Worm (Caenorhabditis elegans) whole organism, young adult: Measurements from ENCODE around the gene T09F3.4.
A peak's percentile ranks its signal among the peaks of the same experiment; 100 is the strongest.

Experiments used
- B0035.1 ChIP-seq: sonication (generic microtip); optimal IDR thresholded peaks from 2 replicates; lab custom pipeline; 2016; ENCODE audit warnings: missing genetic modification characterization, mild to moderate bottlenecking, missing compliant biosample characterization, missing genotype, missing genetic modification reagents
- F37B4.10 ChIP-seq: fragments of 200-800 bp; sonication (Bioruptor generic); IDR thresholded peaks from 2 replicates; pipeline ENCODE4 v1.3.6; 2022; ENCODE audit warnings: missing genetic modification characterization, missing compliant biosample characterization
- F55B11.4 ChIP-seq: sonication (generic microtip); optimal IDR thresholded peaks from 2 replicates; lab custom pipeline; 2016; ENCODE audit warnings: missing compliant biosample characterization, missing genetic modification characterization, borderline replicate concordance; ENCODE audit not compliant: insufficient read depth
- T07F8.4 ChIP-seq: sonication (generic microtip); optimal IDR thresholded peaks from 2 replicates; lab custom pipeline; 2016; ENCODE audit warnings: mild to moderate bottlenecking, missing genetic modification characterization, moderate library complexity, missing compliant biosample characterization
- T26A5.8 ChIP-seq: sonication (generic microtip); optimal IDR thresholded peaks from 2 replicates; lab custom pipeline; 2016; ENCODE audit warnings: missing genetic modification characterization, missing compliant biosample characterization
- Y67H2A.10 ChIP-seq: fragments of 200-800 bp; sonication (Bioruptor generic); conservative IDR thresholded peaks from 2 replicates; pipeline ENCODE4 v1.3.6; 2022; ENCODE audit warnings: missing genetic modification reagents, missing genetic modification characterization, missing compliant biosample characterization
- aptf-2 ChIP-seq: fragments of 200-800 bp; sonication (Bioruptor generic); conservative IDR thresholded peaks from 2 replicates; pipeline ENCODE4 v1.3.6; 2022; ENCODE audit warnings: missing genetic modification reagents, missing genetic modification characterization, missing compliant biosample characterization
- attf-3 ChIP-seq: fragments of 200-800 bp; sonication (Bioruptor generic); conservative IDR thresholded peaks from 2 replicates; pipeline ENCODE4 v1.3.6; 2022; ENCODE audit warnings: missing genetic modification reagents, missing genetic modification characterization, missing compliant biosample characterization
- attf-5 ChIP-seq: fragments of 200-800 bp; sonication (Bioruptor generic); optimal IDR thresholded peaks from 2 replicates; lab custom pipeline; 2018; ENCODE audit warnings: mild to moderate bottlenecking, missing genetic modification characterization, missing compliant biosample characterization
- bed-2 ChIP-seq: fragments of 200-800 bp; sonication (Bioruptor generic); IDR thresholded peaks from 2 replicates; pipeline ENCODE4 v1.3.6; 2022; ENCODE audit warnings: missing genetic modification reagents, missing genetic modification characterization, missing compliant biosample characterization
- ceh-100 ChIP-seq: fragments of 200-800 bp; sonication (Bioruptor generic); IDR thresholded peaks from 2 replicates; pipeline ENCODE4 v1.3.6; 2022; ENCODE audit warnings: missing genetic modification reagents, missing genetic modification characterization, missing compliant biosample characterization
- ceh-27 ChIP-seq: fragments of 200-800 bp; sonication (Bioruptor generic); optimal IDR thresholded peaks from 2 replicates; lab custom pipeline; 2018; ENCODE audit warnings: mild to moderate bottlenecking, missing genetic modification characterization, moderate library complexity, missing compliant biosample characterization
- ceh-40 ChIP-seq: fragments of 200-800 bp; sonication (Bioruptor generic); IDR thresholded peaks from 2 replicates; pipeline ENCODE4 v1.3.6; 2022; ENCODE audit warnings: missing genetic modification characterization, missing compliant biosample characterization
- ceh-91 ChIP-seq: fragments of 200-800 bp; sonication (Bioruptor generic); IDR thresholded peaks from 2 replicates; pipeline ENCODE4 v1.3.6; 2022; ENCODE audit warnings: missing genetic modification reagents, missing genetic modification characterization, missing compliant biosample characterization
- chd-7 ChIP-seq: sonication (generic microtip); optimal IDR thresholded peaks from 2 replicates; lab custom pipeline; 2016; ENCODE audit warnings: mild to moderate bottlenecking, missing genetic modification characterization, moderate library complexity, missing compliant biosample characterization
- egl-18 ChIP-seq: fragments of 200-800 bp; sonication (Bioruptor generic); IDR thresholded peaks from 2 replicates; pipeline ENCODE4 v1.3.6; 2022; ENCODE audit warnings: missing genetic modification reagents, missing genetic modification characterization, missing compliant biosample characterization
- him-1 ChIP-seq: sonication (generic microtip); optimal IDR thresholded peaks from 2 replicates; lab custom pipeline; 2016; ENCODE audit warnings: missing genotype, missing genetic modification reagents, missing genetic modification characterization, missing compliant biosample characterization
- hrde-1 ChIP-seq: sonication (generic microtip); optimal IDR thresholded peaks from 2 replicates; lab custom pipeline; 2016; ENCODE audit warnings: missing genetic modification characterization, mild to moderate bottlenecking, missing compliant biosample characterization, moderate library complexity, missing genotype, missing genetic modification reagents, borderline replicate concordance
- lin-35 ChIP-seq, 3 experiments: fragments of 150-350 bp in 2 of 3; sonication (generic microtip) in 1 of 3; optimal IDR thresholded peaks; 2 replicates each; lab custom pipeline; 2014 to 2018; ENCODE audit warnings: missing biosample characterization in 3 of 3, missing genetic modification characterization in 3 of 3, missing genetic modification reagents in 3 of 3
- lin-40 ChIP-seq: sonication (generic microtip); optimal IDR thresholded peaks from 2 replicates; lab custom pipeline; 2016; ENCODE audit warnings: missing genetic modification characterization, mild to moderate bottlenecking, missing compliant biosample characterization, missing genotype, missing genetic modification reagents
- lsl-1 ChIP-seq: fragments of 200-800 bp; sonication (Bioruptor generic); optimal IDR thresholded peaks from 2 replicates; lab custom pipeline; 2018; ENCODE audit warnings: mild to moderate bottlenecking, missing genetic modification characterization, moderate library complexity, missing compliant biosample characterization
- madf-10 ChIP-seq: sonication (generic microtip); optimal IDR thresholded peaks from 2 replicates; lab custom pipeline; 2016; ENCODE audit warnings: mild to moderate bottlenecking, missing genetic modification characterization, missing compliant biosample characterization
- madf-6 ChIP-seq: fragments of 200-800 bp; sonication (Bioruptor generic); IDR thresholded peaks from 2 replicates; pipeline ENCODE4 v1.3.6; 2022; ENCODE audit warnings: missing genetic modification reagents, missing genetic modification characterization, missing compliant biosample characterization
- madf-8 ChIP-seq: fragments of 200-800 bp; sonication (Bioruptor generic); conservative IDR thresholded peaks from 2 replicates; pipeline ENCODE4 v1.3.6; 2022; ENCODE audit warnings: missing genetic modification reagents, missing genetic modification characterization, missing compliant biosample characterization
- mcd-1 ChIP-seq: fragments of 200-800 bp; sonication (Bioruptor generic); IDR thresholded peaks from 2 replicates; pipeline ENCODE4 v1.3.6; 2022; ENCODE audit warnings: missing genetic modification reagents, missing genetic modification characterization, missing compliant biosample characterization
- mes-4 ChIP-seq: sonication (generic microtip); optimal IDR thresholded peaks from 2 replicates; lab custom pipeline; 2016; ENCODE audit warnings: missing genotype, missing genetic modification characterization, missing compliant biosample characterization
- nfya-2 ChIP-seq: fragments of 200-800 bp; sonication (Bioruptor generic); IDR thresholded peaks from 2 replicates; pipeline ENCODE4 v1.3.6; 2022; ENCODE audit warnings: missing genetic modification reagents, missing genetic modification characterization, missing compliant biosample characterization
- repo-1 ChIP-seq: sonication (generic microtip); optimal IDR thresholded peaks from 2 replicates; lab custom pipeline; 2017; ENCODE audit warnings: mild to moderate bottlenecking, missing genetic modification characterization, missing compliant biosample characterization
- sdz-38 ChIP-seq: sonication (generic microtip); optimal IDR thresholded peaks from 2 replicates; lab custom pipeline; 2016; ENCODE audit warnings: missing genotype, missing genetic modification characterization, missing compliant biosample characterization
- sea-2 ChIP-seq: fragments of 200-800 bp; sonication (Bioruptor generic); IDR thresholded peaks from 2 replicates; pipeline ENCODE4 v1.3.6; 2022; ENCODE audit warnings: missing genetic modification characterization, missing compliant biosample characterization
- snpc-1.1 ChIP-seq: sonication (generic microtip); optimal IDR thresholded peaks from 2 replicates; lab custom pipeline; 2017; ENCODE audit warnings: missing genetic modification characterization, mild to moderate bottlenecking, missing compliant biosample characterization, antibody characterized with exemption, moderate library complexity, missing genotype, missing genetic modification reagents; ENCODE audit not compliant: insufficient read depth
- snpc-1.3 ChIP-seq: sonication (generic microtip); optimal IDR thresholded peaks from 2 replicates; lab custom pipeline; 2017; ENCODE audit warnings: missing genetic modification characterization, mild to moderate bottlenecking, missing compliant biosample characterization, antibody characterized with exemption, moderate library complexity, missing genotype, missing genetic modification reagents; ENCODE audit not compliant: insufficient read depth
- snpc-3.4 ChIP-seq: sonication (generic microtip); optimal IDR thresholded peaks from 2 replicates; lab custom pipeline; 2017; ENCODE audit warnings: missing genetic modification characterization, mild to moderate bottlenecking, missing compliant biosample characterization, antibody characterized with exemption, moderate library complexity, missing genotype, missing genetic modification reagents
- snpc-4 ChIP-seq, 5 experiments: fragments of 150-350 bp in 1 of 5; sonication (generic microtip) in 4 of 5; optimal IDR thresholded peaks; 2 replicates each; lab custom pipeline; 2014 to 2018; ENCODE audit warnings: missing genetic modification characterization in 5 of 5, missing biosample characterization in 3 of 5, antibody characterized with exemption in 2 of 5, mild to moderate bottlenecking in 2 of 5, missing compliant biosample characterization in 2 of 5, missing genotype in 2 of 5, moderate library complexity in 2 of 5, missing genetic modification reagents in 1 of 5
- tbp1 ChIP-seq: fragments of 200-800 bp; sonication (Bioruptor generic); optimal IDR thresholded peaks from 2 replicates; lab custom pipeline; 2018; ENCODE audit warnings: mild to moderate bottlenecking, missing genetic modification characterization, missing compliant biosample characterization
- unc-130 ChIP-seq: sonication (generic microtip); optimal IDR thresholded peaks from 2 replicates; lab custom pipeline; 2016; ENCODE audit warnings: missing genetic modification reagents, missing genetic modification characterization, missing compliant biosample characterization
- xnd-1 ChIP-seq: sonication (generic microtip); optimal IDR thresholded peaks from 2 replicates; lab custom pipeline; 2016; ENCODE audit warnings: missing genotype, missing genetic modification reagents, missing genetic modification characterization, missing compliant biosample characterization
- ztf-18 ChIP-seq: sonication (generic microtip); optimal IDR thresholded peaks from 2 replicates; lab custom pipeline; 2016; ENCODE audit warnings: missing genotype, mild to moderate bottlenecking, missing genetic modification characterization, missing compliant biosample characterization
- ztf-26 ChIP-seq: sonication (generic microtip); optimal IDR thresholded peaks from 2 replicates; lab custom pipeline; 2017; ENCODE audit warnings: missing genetic modification characterization, missing compliant biosample characterization
- ztf-28 ChIP-seq: fragments of 200-800 bp; sonication (Bioruptor generic); IDR thresholded peaks from 2 replicates; pipeline ENCODE4 v1.3.6; 2022; ENCODE audit warnings: missing genetic modification reagents, missing genetic modification characterization, missing compliant biosample characterization

The T09F3.4 gene

DNA sequence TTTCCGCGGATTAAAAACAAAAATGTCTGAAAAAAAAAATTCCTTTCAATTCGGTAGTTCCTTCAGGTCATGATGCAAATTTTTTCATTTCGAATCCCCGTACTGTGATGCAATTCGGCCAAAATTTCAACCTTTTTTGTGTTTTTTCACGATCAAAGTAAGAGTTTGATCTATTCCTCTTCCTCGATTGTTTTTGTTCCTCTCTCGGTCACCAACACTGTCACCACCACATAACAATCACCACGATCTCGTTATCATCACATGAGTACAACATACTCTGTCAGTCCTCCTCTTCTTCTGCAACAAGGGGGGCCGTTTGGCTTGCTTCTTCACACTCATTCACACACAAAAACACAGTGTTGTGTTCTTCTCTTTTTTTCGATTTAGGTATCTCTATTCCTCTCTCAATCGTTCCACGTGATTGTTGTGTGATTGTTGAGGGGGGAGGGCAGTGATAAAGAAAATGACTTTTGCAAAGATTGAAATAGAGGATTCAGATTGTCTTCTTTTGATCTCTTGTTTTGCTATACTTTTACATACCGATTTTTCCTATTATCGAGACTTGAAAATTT, 5.2 kb upstream of the T09F3.4 start (continued):
- TF ChIP-seq lin-35 (GFP tag; optimal IDR thresholded peaks at IDR 0.05; lab: Kevin White, UChicago) (peak in 1 of 3 experiments; percentile 65), attf-3 (GFP tag; lab: Robert Waterston, UW) (no peak), aptf-2 (GFP tag; lab: Robert Waterston, UW) (no peak), bed-2 (GFP tag; lab: Robert Waterston, UW) (no peak), repo-1 (tag; lab: Kevin White, UChicago) (no peak), ztf-26 (tag; lab: Kevin White, UChicago) (no peak), ceh-100 (GFP tag; lab: Robert Waterston, UW) (no peak), ztf-18 (no peak), lin-40 (tag; lab: Kevin White, UChicago) (no peak), ceh-27 (no peak), hrde-1 (tag; lab: Kevin White, UChicago) (no peak), ceh-40 (GFP tag; lab: Robert Waterston, UW) (no peak), attf-5 (GFP tag; lab: Kevin White, UChicago) (peak; percentile 7), madf-6 (GFP tag; lab: Robert Waterston, UW) (no peak), T07F8.4 (tag; lab: Kevin White, UChicago) (no peak), madf-8 (no peak)

DNA sequence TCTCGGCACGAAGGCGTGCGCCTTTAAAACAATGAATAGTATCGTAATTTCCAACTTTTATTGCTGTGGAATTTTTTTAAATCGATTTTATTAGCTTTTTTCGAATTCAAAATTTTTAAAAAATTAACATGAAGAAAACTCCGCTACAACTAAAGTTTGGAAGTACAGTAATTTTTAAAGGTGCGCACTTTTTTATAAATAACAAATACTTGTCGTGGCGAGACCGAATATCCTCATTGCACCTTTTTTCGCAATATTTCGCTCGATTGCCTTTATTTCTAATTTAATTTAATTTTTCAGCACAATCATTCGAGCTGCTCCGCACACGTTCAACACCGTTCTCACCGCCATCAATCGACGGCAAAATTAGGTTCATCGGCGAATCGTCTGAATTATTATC, 4.7 kb upstream of the T09F3.4 start, which contains the start of the genes T09F3.2 and T09F3.7:
T09F3.2 (plus strand) TSS at position 301 of the 400 bp plus-strand sequence.
T09F3.7 (plus strand) TSS at position 315 of the 400 bp plus-strand sequence.
- no peak for TF ChIP-seq him-1 (tag; lab: Kevin White, UChicago)
- TF ChIP-seq F55B11.4 = no peak
- no peak for TF ChIP-seq ztf-28 (GFP tag; lab: Robert Waterston, UW)
- no peak for TF ChIP-seq Y67H2A.10 (GFP tag; lab: Robert Waterston, UW)
- no peak for TF ChIP-seq snpc-1.1 (tag; lab: Kevin White, UChicago)
- no peak for TF ChIP-seq lsl-1 (GFP tag; lab: Kevin White, UChicago)
- no peak for TF ChIP-seq F37B4.10

DNA sequence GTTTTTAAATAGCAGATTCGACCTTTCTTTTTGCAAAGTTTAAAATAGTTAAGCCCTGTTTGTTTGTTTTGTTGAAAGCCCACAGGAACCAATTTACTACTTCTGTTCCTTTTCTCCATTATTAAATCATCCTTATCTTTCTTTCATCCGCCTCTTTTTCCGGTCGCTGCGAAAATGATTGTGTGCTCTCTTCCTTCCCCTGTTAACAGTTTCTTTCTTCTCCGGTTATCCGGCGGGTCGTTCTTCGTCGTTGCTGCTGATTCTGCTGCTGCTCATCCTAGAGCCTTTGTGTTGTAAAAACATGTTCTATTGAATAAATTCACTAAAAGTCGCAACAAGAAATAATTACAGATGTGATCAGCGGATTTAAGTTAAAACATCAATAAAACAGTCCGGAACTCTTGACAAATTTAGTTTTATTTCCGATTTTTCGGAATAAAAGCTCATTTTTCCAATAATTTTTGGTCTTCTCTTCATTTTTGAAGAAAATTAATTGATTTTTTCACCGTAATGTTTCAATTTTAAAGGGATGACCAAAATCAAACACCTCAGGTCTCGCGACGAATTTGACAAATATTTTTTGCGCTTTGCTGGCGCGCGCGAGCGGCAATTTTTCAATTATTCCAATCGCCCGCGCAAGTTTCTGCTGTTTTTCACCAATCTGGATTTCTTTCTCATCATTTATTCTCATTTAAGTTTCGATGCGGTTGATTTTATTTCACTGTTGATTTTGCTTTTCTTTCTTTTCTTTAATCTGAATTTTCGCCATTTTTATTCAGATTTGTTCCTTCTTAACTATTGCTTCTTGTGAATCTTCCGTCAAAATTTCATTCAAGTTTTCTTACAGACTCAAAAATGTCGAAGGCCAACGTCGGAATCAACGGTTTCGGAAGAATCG, 2.0 kb upstream of the T09F3.4 start, which contains the start of gene gpd-1:
gpd-1 (plus strand) TSS at position 848 of the 898 bp plus-strand sequence.
- no peak for TF ChIP-seq aptf-2 (GFP tag; lab: Robert Waterston, UW)
- no peak for TF ChIP-seq sdz-38 (tag; lab: Kevin White, UChicago)
- TF ChIP-seq T26A5.8 (tag; lab: Kevin White, UChicago) = no peak
- TF ChIP-seq mes-4 (tag; lab: Kevin White, UChicago) = no peak
- peak; percentile 36 for TF ChIP-seq snpc-4 (GFP tag; optimal IDR thresholded peaks at IDR 0.05; lab: Kevin White, UChicago)
- TF ChIP-seq snpc-4 (tag; optimal IDR thresholded peaks at IDR 0.05; lab: Kevin White, UChicago) = peak in 2 of 4 experiments; percentile 2 to 53
- peak; percentile 14 for TF ChIP-seq madf-10 (tag; lab: Kevin White, UChicago)
- peak; percentile 96 for TF ChIP-seq xnd-1
- peak; percentile 10 for TF ChIP-seq repo-1 (tag; lab: Kevin White, UChicago)
- TF ChIP-seq Y67H2A.10 (GFP tag; lab: Robert Waterston, UW) = no peak; the same call in 1 of the 2 replicates
- TF ChIP-seq ztf-28 (GFP tag; lab: Robert Waterston, UW) = 0 out of 2 replicates have a peak, but pooled peaks have one; percentile 27
- no peak for TF ChIP-seq egl-18 (GFP tag; lab: Robert Waterston, UW)
- peak; percentile 55 for TF ChIP-seq tbp1
- TF ChIP-seq snpc-1.3 (tag; lab: Kevin White, UChicago) = peak; percentile 82
- TF ChIP-seq bed-2 (GFP tag; lab: Robert Waterston, UW) = no peak
- peak; percentile 82 for TF ChIP-seq unc-130 (GFP tag; lab: Kevin White, UChicago)
- TF ChIP-seq B0035.1 (tag; lab: Kevin White, UChicago) = no peak
- TF ChIP-seq mcd-1 (GFP tag; lab: Robert Waterston, UW) = peak; percentile 62
- TF ChIP-seq sea-2 (GFP tag; lab: Robert Waterston, UW) = no peak
- TF ChIP-seq snpc-3.4 = peak; percentile 93
- no peak for TF ChIP-seq nfya-2 (GFP tag; lab: Robert Waterston, UW)
- TF ChIP-seq T07F8.4 (tag; lab: Kevin White, UChicago) = no peak
- TF ChIP-seq chd-7 (tag; lab: Kevin White, UChicago) = peak; percentile 35
- TF ChIP-seq lin-35 (GFP tag; optimal IDR thresholded peaks at IDR 0.05; lab: Kevin White, UChicago) = peak in 2 of 3 experiments; percentile 51 to 55
- TF ChIP-seq ceh-91 (GFP tag; lab: Robert Waterston, UW) = peak; percentile 98
